Fruit fly (Drosophila melanogaster): ENCODE results near the gene obst-E.

- no peak for TF ChIP-seq ovo (GFP tag; optimal IDR thresholded peaks at IDR 0.05)
- TF ChIP-seq Mnt (GFP tag; optimal IDR thresholded peaks at IDR 0.05) = no peak
- no peak for TF ChIP-seq CG7045 (GFP tag; optimal IDR thresholded peaks at IDR 0.05)
- no peak for TF ChIP-seq Hr96 (GFP tag; optimal IDR thresholded peaks at IDR 0.05)
- peak; percentile 12 for TF ChIP-seq cic (GFP tag; optimal IDR thresholded peaks at IDR 0.05)
- TF ChIP-seq tj (GFP tag; optimal IDR thresholded peaks at IDR 0.05) = no peak
- no peak for TF ChIP-seq kay (GFP tag; ENCODE audit: borderline replicate concordance)
- no peak for TF ChIP-seq CG11617 (GFP tag; optimal IDR thresholded peaks at IDR 0.05)
- no peak for TF ChIP-seq CG33017 (tag; optimal IDR thresholded peaks at IDR 0.05)
- no peak for TF ChIP-seq cnc (optimal IDR thresholded peaks at IDR 0.05)
- TF ChIP-seq CG14711 (tag; optimal IDR thresholded peaks at IDR 0.05) = no peak
- no peak for TF ChIP-seq Crg-1 (GFP tag; optimal IDR thresholded peaks at IDR 0.05)
- TF ChIP-seq CG7101 (tag; optimal IDR thresholded peaks at IDR 0.05) = no peak
These were observed 6.3 kb upstream of the obst-E start for dm6 chr2L:5772262-5772661.

Data from whole organism, adult.